Fruit fly (Drosophila melanogaster): ENCODE data around the gene Fer1.

Gene Fer1

dm6 chr3R:7144245-7144904 lies 8.4 kb downstream of the Fer1 start, which contains the start of the genes CG14610 and CG2656 (continued):
- TF ChIP-seq wdn (GFP tag; IDR thresholded peaks at IDR 0.05) (0 out of 2 replicates have a peak, but pooled peaks have one; percentile 44), crc (GFP tag; optimal IDR thresholded peaks at IDR 0.05) (peak; percentile 70), CG10979 (tag; optimal IDR thresholded peaks at IDR 0.05) (peak; percentile 48), CG3726 (GFP tag; IDR thresholded peaks at IDR 0.05) (no peak), sc (optimal IDR thresholded peaks at IDR 0.05) (no peak), sc (GFP tag; optimal IDR thresholded peaks at IDR 0.05) (no peak), kni (GFP tag; optimal IDR thresholded peaks at IDR 0.05) (peak; percentile 5), p53 (GFP tag; optimal IDR thresholded peaks at IDR 0.05) (peak; percentile 80), sim (GFP tag; IDR thresholded peaks at IDR 0.05) (no peak), Hr39 (optimal IDR thresholded peaks at IDR 0.05) (no peak), bowl (GFP tag; IDR thresholded peaks at IDR 0.05) (no peak), Fer1 (GFP tag; optimal IDR thresholded peaks at IDR 0.05) (peak; percentile 92), gsb-n (tag; optimal IDR thresholded peaks at IDR 0.05) (peak; percentile 82), Myb (GFP tag; optimal IDR thresholded peaks at IDR 0.05) (peak; percentile 80), Ptx1 (GFP tag; IDR thresholded peaks at IDR 0.05) (peak; percentile 75), mam (GFP tag; optimal IDR thresholded peaks at IDR 0.05) (peak; percentile 88), Adf1 (GFP tag; IDR thresholded peaks at IDR 0.05) (0 out of 2 replicates have a peak, but pooled peaks have one; percentile 16), Max (GFP tag; optimal IDR thresholded peaks at IDR 0.05) (peak; percentile 75), PHDP (tag; optimal IDR thresholded peaks at IDR 0.05) (peak; percentile 55), CG12659 (GFP tag; optimal IDR thresholded peaks at IDR 0.05) (peak; percentile 78), CG17359 (tag; optimal IDR thresholded peaks at IDR 0.05) (peak; percentile 66), Abd-B (GFP tag; optimal IDR thresholded peaks at IDR 0.05) (peak; percentile 39), Dbx (GFP tag; IDR thresholded peaks at IDR 0.05) (peak; percentile 67), gfzf (GFP tag; optimal IDR thresholded peaks at IDR 0.05) (peak; percentile 52), Hmx (GFP tag; optimal IDR thresholded peaks at IDR 0.05) (no peak), dm (GFP tag; optimal IDR thresholded peaks at IDR 0.05) (peak; percentile 94), Aef1 (GFP tag; IDR thresholded peaks at IDR 0.05) (peak; percentile 38; the same call in 2 of the 3 replicates), Atf-2 (GFP tag; optimal IDR thresholded peaks at IDR 0.05) (peak; percentile 78), CG17328 (GFP tag; IDR thresholded peaks at IDR 0.05) (peak; percentile 67), chn (GFP tag; optimal IDR thresholded peaks at IDR 0.05) (peak; percentile 81), CG7928 (GFP tag; optimal IDR thresholded peaks at IDR 0.05) (peak; percentile 20), abd-A (tag; optimal IDR thresholded peaks at IDR 0.05) (no peak), CG10565 (GFP tag; optimal IDR thresholded peaks at IDR 0.05) (no peak), Oli (tag; optimal IDR thresholded peaks at IDR 0.05) (peak; percentile 36), dpn (GFP tag; optimal IDR thresholded peaks at IDR 0.05) (peak; percentile 83 to 90), Ets65A (GFP tag) (peak; percentile 99), NFAT (GFP tag; IDR thresholded peaks at IDR 0.05) (peak; percentile 67), CG7987 (GFP tag; optimal IDR thresholded peaks at IDR 0.05) (peak; percentile 78), CG11398 (GFP tag; optimal IDR thresholded peaks at IDR 0.05) (peak; percentile 66), pum (GFP tag; optimal IDR thresholded peaks at IDR 0.05) (peak; percentile 88), B-H1 (GFP tag; IDR thresholded peaks at IDR 0.05) (peak; percentile 22; the same call in 1 of the 3 replicates), CG2875 (GFP tag; optimal IDR thresholded peaks at IDR 0.05) (no peak), CG12391 (tag; optimal IDR thresholded peaks at IDR 0.05) (peak; percentile 73), GATAe (GFP tag; conservative IDR thresholded peaks at IDR 0.05) (no peak), CG6654 (GFP tag; optimal IDR thresholded peaks at IDR 0.05) (no peak), NC2α (GFP tag; optimal IDR thresholded peaks at IDR 0.05) (peak; percentile 57), CkIIα-i1 (GFP tag; IDR thresholded peaks at IDR 0.05) (no peak), Stat92E (GFP tag; optimal IDR thresholded peaks at IDR 0.05) (no peak), pnt (GFP tag; optimal IDR thresholded peaks at IDR 0.05) (peak; percentile 81), CG2120 (GFP tag; optimal IDR thresholded peaks at IDR 0.05) (peak; percentile 92), Vsx1 (GFP tag; optimal IDR thresholded peaks at IDR 0.05) (no peak)

Measured in whole organism, embryonic.